Worm (Caenorhabditis elegans): ENCODE measurements around the gene srh-134.

Gene srh-134

ce11 chrV:18003876-18004275 lies 13.2 kb downstream of the srh-134 start:
- TF ChIP-seq klf-2 (GFP tag; conservative IDR thresholded peaks at IDR 0.05) (no peak), cog-1 (tag; optimal IDR thresholded peaks at IDR 0.05) (no peak), ztf-29 (GFP tag; IDR thresholded peaks at IDR 0.05) (no peak), med-1 (GFP tag; optimal IDR thresholded peaks at IDR 0.05; ENCODE audit: insufficient read depth) (no peak), T22C8.4 (GFP tag; IDR thresholded peaks at IDR 0.05) (no peak), tab-1 (GFP tag; IDR thresholded peaks at IDR 0.05) (no peak), ztf-23 (GFP tag; IDR thresholded peaks at IDR 0.05) (no peak), flt-1 (GFP tag; IDR thresholded peaks at IDR 0.05) (no peak), ref-1 (GFP tag; conservative IDR thresholded peaks at IDR 0.05) (no peak)

ce11 chrV:18001268-18001667 lies 15.9 kb downstream of the srh-134 start, which contains the start of gene lon-8:
TSS of gene lon-8 (minus strand) at chrV:18001368.
- TF ChIP-seq T22C8.4 (GFP tag; IDR thresholded peaks at IDR 0.05) (no peak), med-1 (GFP tag; optimal IDR thresholded peaks at IDR 0.05; ENCODE audit: insufficient read depth) (no peak), klf-2 (GFP tag; conservative IDR thresholded peaks at IDR 0.05) (no peak), flt-1 (GFP tag; IDR thresholded peaks at IDR 0.05) (no peak), tab-1 (GFP tag; IDR thresholded peaks at IDR 0.05) (no peak), ztf-29 (GFP tag; IDR thresholded peaks at IDR 0.05) (no peak), ztf-23 (GFP tag; IDR thresholded peaks at IDR 0.05) (no peak), ref-1 (GFP tag; conservative IDR thresholded peaks at IDR 0.05) (no peak), cog-1 (tag; optimal IDR thresholded peaks at IDR 0.05) (no peak)

- TF ChIP-seq ztf-29 (GFP tag; IDR thresholded peaks at IDR 0.05): no peak
Measured at ce11 chrV:17985960-17986359, 31.2 kb downstream of the srh-134 start, which contains the start of gene Y59A8B.21. TSS of gene Y59A8B.21 (plus strand) at chrV:17986260.

ce11 chrV:17982935-17983334 lies 34.2 kb downstream of the srh-134 start:
- TF ChIP-seq ref-1 (GFP tag; conservative IDR thresholded peaks at IDR 0.05): no peak
- no peak for TF ChIP-seq T22C8.4 (GFP tag; IDR thresholded peaks at IDR 0.05)
- no peak for TF ChIP-seq tab-1 (GFP tag; IDR thresholded peaks at IDR 0.05)
- no peak for TF ChIP-seq ztf-23 (GFP tag; IDR thresholded peaks at IDR 0.05)
- no peak for TF ChIP-seq med-1 (GFP tag; optimal IDR thresholded peaks at IDR 0.05; ENCODE audit: insufficient read depth)
- TF ChIP-seq ztf-29 (GFP tag; IDR thresholded peaks at IDR 0.05): no peak
- TF ChIP-seq cog-1 (tag; optimal IDR thresholded peaks at IDR 0.05): no peak
- TF ChIP-seq klf-2 (GFP tag; conservative IDR thresholded peaks at IDR 0.05): no peak
- TF ChIP-seq flt-1 (GFP tag; IDR thresholded peaks at IDR 0.05): no peak

- no peak for TF ChIP-seq ztf-23 (GFP tag; IDR thresholded peaks at IDR 0.05)
- TF ChIP-seq cog-1 (tag; optimal IDR thresholded peaks at IDR 0.05): no peak
- TF ChIP-seq ref-1 (GFP tag; conservative IDR thresholded peaks at IDR 0.05): no peak
- TF ChIP-seq ztf-29 (GFP tag; IDR thresholded peaks at IDR 0.05): no peak
- no peak for TF ChIP-seq klf-2 (GFP tag; conservative IDR thresholded peaks at IDR 0.05)
- TF ChIP-seq tab-1 (GFP tag; IDR thresholded peaks at IDR 0.05): no peak
- no peak for TF ChIP-seq flt-1 (GFP tag; IDR thresholded peaks at IDR 0.05)
- TF ChIP-seq med-1 (GFP tag; optimal IDR thresholded peaks at IDR 0.05; ENCODE audit: insufficient read depth): no peak
- TF ChIP-seq T22C8.4 (GFP tag; IDR thresholded peaks at IDR 0.05): no peak
Measured at ce11 chrV:17981732-17982131, 35.4 kb downstream of the srh-134 start.

- TF ChIP-seq klf-2 (GFP tag; conservative IDR thresholded peaks at IDR 0.05) (no peak), tab-1 (GFP tag; IDR thresholded peaks at IDR 0.05) (no peak), ref-1 (GFP tag; conservative IDR thresholded peaks at IDR 0.05) (no peak), med-1 (GFP tag; optimal IDR thresholded peaks at IDR 0.05; ENCODE audit: insufficient read depth) (no peak), ztf-29 (GFP tag; IDR thresholded peaks at IDR 0.05) (no peak), cog-1 (tag; optimal IDR thresholded peaks at IDR 0.05) (no peak), T22C8.4 (GFP tag; IDR thresholded peaks at IDR 0.05) (no peak), ztf-23 (GFP tag; IDR thresholded peaks at IDR 0.05) (no peak), flt-1 (GFP tag; IDR thresholded peaks at IDR 0.05) (no peak)
Measured at ce11 chrV:17979789-17980188, 37.3 kb downstream of the srh-134 start, which contains the start of gene snx-6. TSS of gene snx-6 (minus strand) at chrV:17980082.

ce11 chrV:17978207-17978606 lies 38.9 kb downstream of the srh-134 start:
- TF ChIP-seq klf-2 (GFP tag; conservative IDR thresholded peaks at IDR 0.05): no peak

- TF ChIP-seq cog-1 (tag; optimal IDR thresholded peaks at IDR 0.05) (no peak), ztf-29 (GFP tag; IDR thresholded peaks at IDR 0.05) (no peak), klf-2 (GFP tag; conservative IDR thresholded peaks at IDR 0.05) (no peak), tab-1 (GFP tag; IDR thresholded peaks at IDR 0.05) (no peak), med-1 (GFP tag; optimal IDR thresholded peaks at IDR 0.05; ENCODE audit: insufficient read depth) (no peak), ref-1 (GFP tag; conservative IDR thresholded peaks at IDR 0.05) (no peak), flt-1 (GFP tag; IDR thresholded peaks at IDR 0.05) (no peak), T22C8.4 (GFP tag; IDR thresholded peaks at IDR 0.05) (no peak), ztf-23 (GFP tag; IDR thresholded peaks at IDR 0.05) (no peak)
Measured at ce11 chrV:17966747-17967146, 50.4 kb downstream of the srh-134 start, which contains the start of gene gck-3. TSS of gene gck-3 (minus strand) at chrV:17966847.
